Fruit fly (Drosophila melanogaster): Measurements from ENCODE around the gene alpha-Est5.

alpha-Est5 gene

DNA sequence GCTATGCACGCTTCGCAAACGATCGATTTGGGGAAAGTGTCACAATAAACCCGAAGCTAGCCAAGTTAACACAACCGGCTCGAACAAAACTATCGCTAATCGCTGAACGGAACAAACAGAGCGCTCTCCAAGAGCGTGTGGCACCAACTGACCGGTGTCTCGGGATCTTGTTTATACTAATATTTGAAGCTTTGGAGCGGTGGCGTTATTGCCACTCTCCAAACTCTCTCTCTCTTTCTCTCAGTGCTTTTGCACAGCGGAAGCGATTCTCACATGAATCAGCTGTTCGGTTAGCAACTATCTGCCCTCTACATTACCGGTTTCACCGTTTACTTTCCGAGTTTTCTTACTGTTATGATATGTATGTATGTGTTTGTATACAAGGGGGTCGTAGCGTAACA is 44.7 kb downstream of the alpha-Est5 start (continued):
- TF ChIP-seq D19B (GFP tag; optimal IDR thresholded peaks at IDR 0.05) (no peak), CG1603 (tag; optimal IDR thresholded peaks at IDR 0.05) (no peak), kah (GFP tag; optimal IDR thresholded peaks at IDR 0.05) (no peak), usp (GFP tag; optimal IDR thresholded peaks at IDR 0.05) (no peak), inv (GFP tag; IDR thresholded peaks at IDR 0.05; ENCODE audit: partially characterized antibody) (no peak), HmgD (GFP tag; optimal IDR thresholded peaks at IDR 0.05) (no peak), ind (GFP tag; optimal IDR thresholded peaks at IDR 0.05) (no peak), CG2712 (tag; optimal IDR thresholded peaks at IDR 0.05) (no peak), Med (GFP tag) (peak; percentile 75), Hr78 (GFP tag; optimal IDR thresholded peaks at IDR 0.05) (peak in 1 of 2 experiments; percentile 27), ems (GFP tag; optimal IDR thresholded peaks at IDR 0.05) (no peak), kni (GFP tag; optimal IDR thresholded peaks at IDR 0.05) (peak; percentile 74), CG11695 (GFP tag; IDR thresholded peaks at IDR 0.05) (no peak), lab (GFP tag; optimal IDR thresholded peaks at IDR 0.05) (peak; percentile 28), CG7271 (tag; optimal IDR thresholded peaks at IDR 0.05) (no peak), CG6689 (GFP tag; IDR thresholded peaks at IDR 0.05) (no peak), CG13123 (GFP tag; optimal IDR thresholded peaks at IDR 0.05) (no peak), CG6654 (GFP tag; optimal IDR thresholded peaks at IDR 0.05) (no peak), CG9215 (GFP tag; IDR thresholded peaks at IDR 0.05) (no peak), mirr (GFP tag; optimal IDR thresholded peaks at IDR 0.05) (peak; percentile 87), PHDP (tag; optimal IDR thresholded peaks at IDR 0.05) (no peak), chn (GFP tag; optimal IDR thresholded peaks at IDR 0.05) (no peak), gem (tag; optimal IDR thresholded peaks at IDR 0.05) (no peak), insv (GFP tag; optimal IDR thresholded peaks at IDR 0.05) (no peak), ab (GFP tag; optimal IDR thresholded peaks at IDR 0.05) (no peak), Ada2b (GFP tag; IDR thresholded peaks at IDR 0.05) (no peak), crp (GFP tag; optimal IDR thresholded peaks at IDR 0.05) (peak in 1 of 2 experiments; percentile 72), Ravus (GFP tag; IDR thresholded peaks at IDR 0.05) (no peak), Sox102F (GFP tag; optimal IDR thresholded peaks at IDR 0.05) (no peak), CG32767 (GFP tag; IDR thresholded peaks at IDR 0.05) (no peak), amos (GFP tag; IDR thresholded peaks at IDR 0.05; ENCODE audit: partially characterized antibody) (no peak; the same call in 1 of the 2 replicates), pum (GFP tag; optimal IDR thresholded peaks at IDR 0.05) (no peak), pita (GFP tag; optimal IDR thresholded peaks at IDR 0.05) (no peak), CG10267 (tag; optimal IDR thresholded peaks at IDR 0.05) (no peak), CG34376 (GFP tag; optimal IDR thresholded peaks at IDR 0.05) (peak; percentile 41), CG10959 (GFP tag; IDR thresholded peaks at IDR 0.05) (no peak), ranshi (GFP tag; IDR thresholded peaks at IDR 0.05) (peak; percentile 13; the same call in 1 of the 2 replicates), CG12769 (tag; optimal IDR thresholded peaks at IDR 0.05) (peak; percentile 89), CG6175 (GFP tag; IDR thresholded peaks at IDR 0.05) (0 out of 3 replicates have a peak, but pooled peaks have one; percentile 60), CG4282 (GFP tag; optimal IDR thresholded peaks at IDR 0.05) (no peak), CG32532 (GFP tag; IDR thresholded peaks at IDR 0.05) (peak; percentile 67; the same call in 1 of the 2 replicates), slp2 (GFP tag; optimal IDR thresholded peaks at IDR 0.05) (no peak), Dref (GFP tag; IDR thresholded peaks at IDR 0.05) (no peak), org-1 (GFP tag; optimal IDR thresholded peaks at IDR 0.05) (no peak), sisA (GFP tag; IDR thresholded peaks at IDR 0.05) (no peak), CG4328 (GFP tag; optimal IDR thresholded peaks at IDR 0.05) (no peak), Gug (GFP tag; IDR thresholded peaks at IDR 0.05) (no peak), CG8290 (GFP tag; optimal IDR thresholded peaks at IDR 0.05) (no peak), CG8290 (tag; optimal IDR thresholded peaks at IDR 0.05) (peak in 1 of 2 experiments; percentile 53), MTF-1 (GFP tag; optimal IDR thresholded peaks at IDR 0.05; ENCODE audit: borderline replicate concordance) (no peak), Drgx (GFP tag; IDR thresholded peaks at IDR 0.05) (no peak), CG16863 (GFP tag; optimal IDR thresholded peaks at IDR 0.05) (no peak)
